Fruit fly (Drosophila melanogaster) whole organism, embryonic: Measurements from ENCODE around the gene T48.

Source experiments
- B-H2 ChIP-seq: fragments of 200-800 bp; sonication (Bioruptor generic); optimal IDR thresholded peaks from 2 replicates; lab custom pipeline; 2018; ENCODE audit warnings: missing biosample characterization, mild to moderate bottlenecking, missing genetic modification characterization
- CG1024 ChIP-seq: fragments of 200-800 bp; sonication (Bioruptor generic); IDR thresholded peaks from 2 replicates; pipeline ENCODE4 v1.3.6; 2022; ENCODE audit warnings: missing biosample characterization, missing genetic modification characterization
- CG10431 ChIP-seq: fragments of 200-800 bp; sonication (Bioruptor generic); optimal IDR thresholded peaks from 3 replicates; lab custom pipeline; 2018; ENCODE audit warnings: missing biosample characterization, mild to moderate bottlenecking, missing genetic modification characterization
- CG10543 ChIP-seq: fragments of 200-800 bp; sonication (Bioruptor generic); optimal IDR thresholded peaks from 3 replicates; lab custom pipeline; 2017; ENCODE audit warnings: missing biosample characterization, mild to moderate bottlenecking, missing genetic modification characterization, moderate library complexity
- CG10565 ChIP-seq: fragments of 200-800 bp; sonication (Bioruptor generic); optimal IDR thresholded peaks from 3 replicates; lab custom pipeline; 2016; ENCODE audit warnings: missing biosample characterization, mild to moderate bottlenecking, missing genetic modification characterization
- CG1233 ChIP-seq: fragments of 200-800 bp; sonication (Bioruptor generic); optimal IDR thresholded peaks from 4 replicates; lab custom pipeline; 2018; ENCODE audit warnings: missing biosample characterization, mild to moderate bottlenecking, missing genetic modification characterization
- CG12769 ChIP-seq: fragments of 200-800 bp; sonication (Bioruptor generic); optimal IDR thresholded peaks from 2 replicates; lab custom pipeline; 2019; ENCODE audit warnings: missing biosample characterization, mild to moderate bottlenecking, missing genetic modification characterization, moderate library complexity
- CG13894 ChIP-seq: fragments of 200-800 bp; sonication (Bioruptor generic); optimal IDR thresholded peaks from 3 replicates; lab custom pipeline; 2018; ENCODE audit warnings: missing biosample characterization, mild to moderate bottlenecking, missing genetic modification characterization, moderate library complexity
- CG14441 ChIP-seq: fragments of 200-800 bp; sonication (Bioruptor generic); IDR thresholded peaks from 2 replicates; pipeline ENCODE4 v1.3.6; 2022; ENCODE audit warnings: missing biosample characterization, missing genetic modification characterization
- CG15073 ChIP-seq: fragments of 200-800 bp; sonication (Bioruptor generic); optimal IDR thresholded peaks from 2 replicates; lab custom pipeline; 2016; ENCODE audit warnings: missing biosample characterization, missing genetic modification characterization
- CG1603 ChIP-seq: fragments of 200-800 bp; sonication (Bioruptor generic); optimal IDR thresholded peaks from 2 replicates; lab custom pipeline; 2019; ENCODE audit warnings: missing biosample characterization, mild to moderate bottlenecking, missing genetic modification characterization, moderate library complexity
- CG16815 ChIP-seq: fragments of 200-800 bp; sonication (Bioruptor generic); optimal IDR thresholded peaks from 3 replicates; lab custom pipeline; 2017; ENCODE audit warnings: missing biosample characterization, mild to moderate bottlenecking, missing genetic modification characterization
- CG17328 ChIP-seq: fragments of 200-800 bp; sonication (Bioruptor generic); IDR thresholded peaks from 2 replicates; pipeline ENCODE4 v1.3.6; 2022; ENCODE audit warnings: missing biosample characterization, missing genetic modification characterization
- CG17359 ChIP-seq: fragments of 200-800 bp; sonication (Bioruptor generic); optimal IDR thresholded peaks from 3 replicates; lab custom pipeline; 2018; ENCODE audit warnings: missing biosample characterization, mild to moderate bottlenecking, missing genetic modification characterization, moderate library complexity
- CG17802 ChIP-seq: fragments of 200-800 bp; sonication (Bioruptor generic); optimal IDR thresholded peaks from 2 replicates; lab custom pipeline; 2018; ENCODE audit warnings: missing biosample characterization, mild to moderate bottlenecking, missing genetic modification characterization, moderate library complexity
- CG30431 ChIP-seq: fragments of 200-800 bp; sonication (Bioruptor generic); optimal IDR thresholded peaks from 2 replicates; lab custom pipeline; 2017; ENCODE audit warnings: missing biosample characterization, missing genetic modification characterization
- CG4820 ChIP-seq: fragments of 200-800 bp; sonication (Bioruptor generic); optimal IDR thresholded peaks from 3 replicates; lab custom pipeline; 2016; ENCODE audit warnings: missing biosample characterization, missing genetic modification characterization
- CG6683 ChIP-seq: fragments of 200-800 bp; sonication (Bioruptor generic); optimal IDR thresholded peaks from 2 replicates; lab custom pipeline; 2017; ENCODE audit warnings: missing biosample characterization, mild to moderate bottlenecking, missing genetic modification characterization, missing genetic modification reagents
- CG6689 ChIP-seq: fragments of 200-800 bp; sonication (Bioruptor generic); IDR thresholded peaks from 2 replicates; pipeline ENCODE4 v1.3.6; 2022; ENCODE audit warnings: missing biosample characterization, missing genetic modification characterization
- CG6854 ChIP-seq: fragments of 200-800 bp; sonication (Bioruptor generic); optimal IDR thresholded peaks from 3 replicates; lab custom pipeline; 2017; ENCODE audit warnings: missing biosample characterization, mild to moderate bottlenecking, missing genetic modification characterization
- CG8290 ChIP-seq, 3 experiments: fragments of 200-800 bp; sonication (Bioruptor generic); optimal IDR thresholded peaks; 2 replicates each; lab custom pipeline; 2016 to 2019; ENCODE audit warnings: missing biosample characterization in 3 of 3, missing genetic modification characterization in 3 of 3, mild to moderate bottlenecking in 2 of 3, moderate library complexity in 1 of 3
- CG9727 ChIP-seq: fragments of 200-800 bp; sonication (Bioruptor generic); optimal IDR thresholded peaks from 3 replicates; lab custom pipeline; 2017; ENCODE audit warnings: missing biosample characterization, mild to moderate bottlenecking, missing genetic modification characterization
- CrebB ChIP-seq: fragments of 200-800 bp; sonication (Bioruptor generic); optimal IDR thresholded peaks from 3 replicates; lab custom pipeline; 2018; ENCODE audit warnings: missing biosample characterization, mild to moderate bottlenecking, missing genetic modification characterization
- Dip2 ChIP-seq: fragments of 200-800 bp; sonication (Bioruptor generic); IDR thresholded peaks from 2 replicates; pipeline ENCODE4 v1.3.6; 2022; ENCODE audit warnings: missing biosample characterization, missing genetic modification characterization
- Dll ChIP-seq: fragments of 200-800 bp; sonication (Bioruptor generic); IDR thresholded peaks from 4 replicates; pipeline ENCODE4 v1.3.6; 2022; ENCODE audit warnings: missing biosample characterization, missing genetic modification characterization; ENCODE audit not compliant: partially characterized antibody
- H15 ChIP-seq: fragments of 200-800 bp; sonication (Bioruptor generic); IDR thresholded peaks from 3 replicates; pipeline ENCODE4 v1.3.6; 2022; ENCODE audit warnings: missing biosample characterization, missing genetic modification characterization
- Jarid2 ChIP-seq: fragments of 200-800 bp; sonication (Bioruptor generic); optimal IDR thresholded peaks from 3 replicates; lab custom pipeline; 2017; ENCODE audit warnings: mild to moderate bottlenecking, missing biosample characterization, missing genetic modification reagents, missing genetic modification characterization
- MESR4 ChIP-seq: fragments of 200-800 bp; sonication (Bioruptor generic); optimal IDR thresholded peaks from 2 replicates; lab custom pipeline; 2018; ENCODE audit warnings: missing biosample characterization, mild to moderate bottlenecking, missing genetic modification characterization, moderate library complexity
- Nf-YC ChIP-seq: fragments of 200-800 bp; optimal IDR thresholded peaks from 3 replicates; lab custom pipeline; 2019; ENCODE audit warnings: missing biosample characterization, mild to moderate bottlenecking, missing genetic modification characterization, moderate library complexity
- NfI ChIP-seq: fragments of 200-800 bp; sonication (Bioruptor generic); optimal IDR thresholded peaks from 3 replicates; lab custom pipeline; 2018; ENCODE audit warnings: missing biosample characterization, mild to moderate bottlenecking, missing genetic modification characterization, moderate library complexity
- Ptx1 ChIP-seq: fragments of 200-800 bp; sonication (Bioruptor generic); IDR thresholded peaks from 2 replicates; pipeline ENCODE4 v1.3.6; 2022; ENCODE audit warnings: missing biosample characterization, missing genetic modification characterization
- Ravus ChIP-seq: fragments of 200-800 bp; sonication (Bioruptor generic); IDR thresholded peaks from 2 replicates; pipeline ENCODE4 v1.3.6; 2022; ENCODE audit warnings: missing biosample characterization, missing genetic modification characterization
- Sox100B ChIP-seq: fragments of 200-800 bp; sonication (Bioruptor generic); optimal IDR thresholded peaks from 3 replicates; lab custom pipeline; 2018; ENCODE audit warnings: missing biosample characterization, mild to moderate bottlenecking, missing genetic modification characterization
- bcd ChIP-seq: fragments of 200-800 bp; sonication (Bioruptor generic); optimal IDR thresholded peaks from 2 replicates; lab custom pipeline; 2017; ENCODE audit warnings: missing biosample characterization, mild to moderate bottlenecking, missing genetic modification characterization
- bowl ChIP-seq: fragments of 200-800 bp; sonication (Bioruptor generic); IDR thresholded peaks from 2 replicates; pipeline ENCODE4 v1.3.6; 2022; ENCODE audit warnings: missing biosample characterization, missing genetic modification characterization
- da ChIP-seq: fragments of 200-800 bp; sonication (Bioruptor generic); optimal IDR thresholded peaks from 2 replicates; lab custom pipeline; 2016; ENCODE audit warnings: missing biosample characterization, missing genetic modification characterization
- eve ChIP-seq, 2 experiments: fragments of >200 bp; optimal IDR thresholded peaks; 2 replicates each; lab custom pipeline; 2017; ENCODE audit warnings: missing biosample characterization in 2 of 2, missing genetic modification characterization in 2 of 2
- grn ChIP-seq: fragments of 200-800 bp; sonication (Bioruptor generic); optimal IDR thresholded peaks from 3 replicates; lab custom pipeline; 2017; ENCODE audit warnings: missing biosample characterization, missing genetic modification characterization
- lbe ChIP-seq: fragments of 200-800 bp; sonication (Bioruptor generic); optimal IDR thresholded peaks from 2 replicates; lab custom pipeline; 2016; ENCODE audit warnings: missing biosample characterization, mild to moderate bottlenecking, missing genetic modification characterization
- mirr ChIP-seq: fragments of 200-800 bp; sonication (Bioruptor generic); optimal IDR thresholded peaks from 3 replicates; lab custom pipeline; 2018; ENCODE audit warnings: missing biosample characterization, mild to moderate bottlenecking, missing genetic modification characterization
- otp ChIP-seq: fragments of 200-800 bp; sonication (Bioruptor generic); IDR thresholded peaks from 3 replicates; pipeline ENCODE4, ENCODE4 v1.3.6; 2022; ENCODE audit warnings: missing biosample characterization, missing genetic modification characterization
- pros ChIP-seq: fragments of 200-800 bp; sonication (Bioruptor generic); optimal IDR thresholded peaks from 3 replicates; lab custom pipeline; 2019; ENCODE audit warnings: missing biosample characterization, mild to moderate bottlenecking, missing genetic modification characterization, moderate library complexity
- rib ChIP-seq: fragments of 200-800 bp; sonication (Bioruptor generic); IDR thresholded peaks from 2 replicates; pipeline ENCODE4 v1.3.6; 2022; ENCODE audit warnings: missing biosample characterization, missing genetic modification characterization
- schlank ChIP-seq: fragments of 200-800 bp; sonication (Bioruptor generic); optimal IDR thresholded peaks from 2 replicates; lab custom pipeline; 2018; ENCODE audit warnings: missing biosample characterization, mild to moderate bottlenecking, missing genetic modification characterization
- scrt ChIP-seq: fragments of 200-800 bp; sonication (Bioruptor generic); optimal IDR thresholded peaks from 2 replicates; lab custom pipeline; 2018; ENCODE audit warnings: missing biosample characterization, mild to moderate bottlenecking, missing genetic modification characterization, moderate library complexity
- sd ChIP-seq: fragments of 200-800 bp; sonication (Bioruptor generic); optimal IDR thresholded peaks from 3 replicates; lab custom pipeline; 2018; ENCODE audit warnings: missing biosample characterization, mild to moderate bottlenecking, missing genetic modification characterization, moderate library complexity
- so ChIP-seq: fragments of 200-800 bp; sonication (Bioruptor generic); IDR thresholded peaks from 3 replicates; pipeline ENCODE4 v1.3.6; 2022; ENCODE audit warnings: missing biosample characterization, missing genetic modification characterization
- sr ChIP-seq: fragments of 200-800 bp; sonication (Bioruptor generic); IDR thresholded peaks from 3 replicates; pipeline ENCODE4 v1.3.6; 2022; ENCODE audit warnings: missing biosample characterization, missing genetic modification characterization
- ssp ChIP-seq: fragments of 200-800 bp; sonication (Bioruptor generic); IDR thresholded peaks from 2 replicates; pipeline ENCODE4 v1.3.6; 2022; ENCODE audit warnings: missing biosample characterization, missing genetic modification characterization
- trem ChIP-seq: fragments of 200-800 bp; optimal IDR thresholded peaks from 3 replicates; lab custom pipeline; 2019; ENCODE audit warnings: missing biosample characterization, mild to moderate bottlenecking, missing genetic modification characterization, moderate library complexity

T48 gene

DNA sequence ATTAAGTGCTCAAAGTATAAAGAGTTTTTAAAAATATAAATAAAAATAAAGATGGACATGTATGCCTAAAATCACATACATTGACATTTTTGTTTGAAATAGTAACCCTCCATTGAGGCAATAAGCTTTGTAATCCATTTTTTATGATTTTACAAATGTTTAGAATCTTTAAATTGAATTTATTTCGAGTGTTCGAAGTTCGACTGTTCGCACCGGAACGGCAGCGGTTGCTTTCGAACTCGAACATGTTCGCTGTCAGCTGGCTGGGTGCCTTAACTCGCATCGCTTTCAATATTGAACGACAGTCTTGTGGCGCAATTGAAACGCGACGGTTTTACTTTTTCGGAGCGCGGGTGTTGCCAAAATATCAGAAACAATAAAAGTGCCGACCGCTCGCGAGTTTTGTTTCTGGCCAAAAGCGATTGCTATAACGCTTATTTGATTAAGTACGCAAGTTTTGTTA, 34.0 kb downstream of the T48 start, which contains the start of gene CG46339 (continued):
- TF ChIP-seq CrebB (tag; lab: Kevin White, UChicago) (peak; percentile 85), NfI (GFP tag; lab: Kevin White, UChicago) (peak; percentile 19), CG10431 (peak; percentile 55), CG6683 (GFP tag; lab: Kevin White, UChicago) (peak; percentile 78), CG9727 (GFP tag; lab: Kevin White, UChicago) (peak; percentile 20), CG16815 (GFP tag; lab: Kevin White, UChicago) (no peak), sr (no peak), rib (GFP tag; lab: Robert Waterston, UW) (peak; percentile 59; the same call in 1 of the 2 replicates), mirr (peak; percentile 91), grn (peak; percentile 43), Dip2 (no peak), trem (tag; lab: Kevin White, UChicago) (peak; percentile 44), CG8290 (GFP tag; optimal IDR thresholded peaks at IDR 0.05; lab: Kevin White, UChicago) (no peak), CG8290 (tag; optimal IDR thresholded peaks at IDR 0.05; lab: Kevin White, UChicago) (peak in 1 of 2 experiments; percentile 87), CG6689 (GFP tag; lab: Robert Waterston, UW) (no peak; the same call in 1 of the 2 replicates), scrt (GFP tag; lab: Kevin White, UChicago) (peak; percentile 77), Jarid2 (peak; percentile 99), CG4820 (GFP tag; lab: Kevin White, UChicago) (peak; percentile 48), MESR4 (GFP tag; lab: Kevin White, UChicago) (peak; percentile 33), ssp (GFP tag; lab: Robert Waterston, UW) (no peak), Nf-YC (tag; lab: Kevin White, UChicago) (peak; percentile 41), CG1024 (no peak), schlank (tag; lab: Kevin White, UChicago) (peak; percentile 55), CG14441 (GFP tag; lab: Robert Waterston, UW) (0 out of 2 replicates have a peak, but pooled peaks have one; percentile 41), CG1233 (peak; percentile 26), otp (GFP tag; lab: Robert Waterston, UW) (peak; percentile 21; the same call in 1 of the 3 replicates), bowl (0 out of 2 replicates have a peak, but pooled peaks have one; percentile 13), CG6854 (GFP tag; lab: Kevin White, UChicago) (peak; percentile 87), CG17802 (no peak), pros (GFP tag; lab: Kevin White, UChicago) (no peak), bcd (GFP tag; lab: Kevin White, UChicago) (peak; percentile 48), lbe (peak; percentile 74), CG12769 (tag; lab: Kevin White, UChicago) (peak; percentile 65), CG15073 (GFP tag; lab: Kevin White, UChicago) (no peak), Ravus (GFP tag; lab: Robert Waterston, UW) (no peak), eve (GFP tag; optimal IDR thresholded peaks at IDR 0.05; lab: Kevin White, UChicago) (no peak), da (GFP tag; lab: Kevin White, UChicago) (peak; percentile 15), Ptx1 (GFP tag; lab: Robert Waterston, UW) (peak; percentile 56), so (GFP tag; lab: Robert Waterston, UW) (peak; percentile 59; the same call in 1 of the 3 replicates), CG10565 (no peak), CG17359 (peak; percentile 64), H15 (no peak), CG17328 (GFP tag; lab: Robert Waterston, UW) (peak; percentile 34), CG1603 (tag; lab: Kevin White, UChicago) (peak; percentile 16), Dll (GFP tag; lab: Robert Waterston, UW) (0 out of 4 replicates have a peak, but pooled peaks have one; percentile 37), sd (tag; lab: Kevin White, UChicago) (peak; percentile 52), CG13894 (tag; lab: Kevin White, UChicago) (peak; percentile 87), CG30431 (GFP tag; lab: Kevin White, UChicago) (no peak), CG10543 (peak; percentile 86), B-H2 (GFP tag; lab: Kevin White, UChicago) (peak; percentile 90), Sox100B (GFP tag; lab: Kevin White, UChicago) (peak; percentile 47)
